Fruit fly (Drosophila melanogaster) Kc167 (cell line): ENCODE measurements around the gene CG1943.

Source experiments
- Myc ChIP-seq: fragments of >200 bp; optimal IDR thresholded peaks from 2 replicates; lab custom pipeline; 2017; ENCODE audit warnings: missing external identifiers
- Sin3A ChIP-seq: fragments of >200 bp; optimal IDR thresholded peaks from 2 replicates; lab custom pipeline; 2018; ENCODE audit warnings: missing external identifiers
- h ChIP-seq: fragments of >200 bp; optimal IDR thresholded peaks from 3 replicates; lab custom pipeline; 2018; ENCODE audit warnings: missing external identifiers
- insv ChIP-seq: fragments of >200 bp; optimal IDR thresholded peaks from 3 replicates; lab custom pipeline; 2018; ENCODE audit warnings: missing external identifiers
- psq ChIP-seq: fragments of >200 bp; optimal IDR thresholded peaks from 2 replicates; lab custom pipeline; 2017; ENCODE audit warnings: missing external identifiers

dm6 chr3R:7112977-7113376, 38.3 kb downstream of the CG1943 start:
- no peak for TF ChIP-seq insv (lab: Kevin White, UChicago)
- no peak for TF ChIP-seq Sin3A (lab: Kevin White, UChicago)
- no peak for TF ChIP-seq Myc (lab: Kevin White, UChicago)
- no peak for TF ChIP-seq h (lab: Kevin White, UChicago)
- TF ChIP-seq psq (lab: Kevin White, UChicago): no peak
